Worm (Caenorhabditis elegans): ENCODE measurements around the gene T13F2.6.

DNA sequence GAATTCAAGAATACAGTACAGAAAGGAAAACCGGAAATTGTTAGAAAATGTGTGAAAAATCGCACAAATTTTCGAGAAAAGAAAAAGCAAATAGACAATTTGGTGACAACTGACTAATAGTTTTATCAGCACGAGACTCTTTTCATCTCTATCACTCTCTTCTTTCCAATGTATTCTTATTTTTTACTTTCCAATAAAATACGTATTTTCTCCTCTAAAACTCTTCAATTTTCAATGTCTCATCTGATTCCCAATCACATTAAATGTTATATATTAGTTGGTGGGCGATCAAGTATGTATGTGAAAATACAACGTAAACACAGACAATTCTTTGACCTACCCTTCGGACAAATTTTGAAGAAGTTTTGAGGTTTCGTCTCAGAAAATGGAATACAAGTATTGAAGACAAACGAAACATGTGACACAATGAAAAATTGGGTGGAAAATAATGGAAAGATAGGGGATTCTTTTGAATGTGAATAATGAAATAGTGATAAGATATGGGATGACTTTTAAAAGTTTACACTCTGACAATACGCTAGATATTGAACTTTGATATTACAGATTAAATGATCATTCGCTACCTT is 40.8 kb upstream of the T13F2.6 start, which contains the start of gene cka-1:
- TF ChIP-seq nhr-71 (tag; optimal IDR thresholded peaks at IDR 0.05) (peak; percentile 63), nhr-20 (tag; optimal IDR thresholded peaks at IDR 0.05) (peak; percentile 63)
